Worm (Caenorhabditis elegans) whole organism, L4/young adult: ENCODE measurements around the gene gst-2.

Source experiments
- W03F9.2 ChIP-seq: fragments of 150-350 bp; optimal IDR thresholded peaks from 2 replicates; lab custom pipeline; 2014; ENCODE audit warnings: missing biosample characterization, missing genetic modification characterization
- dao-5 ChIP-seq: sonication (generic microtip); optimal IDR thresholded peaks from 2 replicates; lab custom pipeline; 2016; ENCODE audit warnings: missing genotype, missing genetic modification characterization, moderate library complexity, missing compliant biosample characterization
- him-1 ChIP-seq: sonication (generic microtip); optimal IDR thresholded peaks from 2 replicates; lab custom pipeline; 2016; ENCODE audit warnings: missing genotype, missing genetic modification reagents, missing genetic modification characterization, missing compliant biosample characterization

Gene gst-2

DNA sequence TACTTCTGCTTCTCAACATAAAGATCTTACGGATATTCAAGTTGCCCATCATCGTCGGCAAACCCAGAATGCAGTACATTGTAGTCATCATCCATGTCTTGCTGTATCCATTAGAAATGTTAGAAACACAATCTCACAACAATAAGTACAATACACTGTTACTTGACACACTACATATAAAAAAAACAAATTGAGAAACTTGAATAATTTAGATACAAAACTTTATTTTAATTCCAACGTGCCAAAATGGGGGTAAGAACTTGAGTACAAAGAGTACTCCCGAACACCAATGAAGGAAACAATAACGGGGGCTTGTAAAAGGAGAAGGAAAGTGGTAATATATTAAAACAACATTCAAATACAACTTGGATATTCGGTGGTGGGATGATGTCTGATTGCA, 15.3 kb downstream of the gst-2 start, which contains the start of gene ctf-18:
ctf-18 (minus strand) TSS at position 101 of the 400 bp plus-strand sequence.
- TF ChIP-seq dao-5 (tag; lab: Kevin White, UChicago) (no peak), W03F9.2 (tag; lab: Kevin White, UChicago) (no peak), him-1 (no peak)

DNA sequence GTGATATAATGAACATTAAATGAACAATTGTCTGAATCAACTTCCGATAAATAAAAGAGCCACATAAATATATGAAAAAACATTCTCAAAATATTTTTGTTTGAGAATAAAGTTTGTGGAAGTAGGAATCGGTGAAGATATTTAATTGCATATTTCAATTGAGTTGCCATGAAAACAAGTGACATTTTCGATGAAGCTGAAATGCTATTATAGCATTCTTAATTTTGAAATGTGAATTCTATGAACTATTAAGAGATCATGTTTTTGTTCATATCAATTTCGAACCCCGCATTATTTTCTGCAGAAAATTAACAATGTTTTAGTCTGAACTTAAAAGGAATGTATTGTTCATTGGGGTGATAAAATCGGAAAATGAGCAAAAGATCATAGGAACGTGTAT, 19.7 kb downstream of the gst-2 start, which contains the start of gene irld-21:
irld-21 (minus strand) TSS at position 101 of the 400 bp plus-strand sequence.
- TF ChIP-seq him-1: no peak
- no peak for TF ChIP-seq dao-5 (tag; lab: Kevin White, UChicago)
- no peak for TF ChIP-seq W03F9.2 (tag; lab: Kevin White, UChicago)

DNA sequence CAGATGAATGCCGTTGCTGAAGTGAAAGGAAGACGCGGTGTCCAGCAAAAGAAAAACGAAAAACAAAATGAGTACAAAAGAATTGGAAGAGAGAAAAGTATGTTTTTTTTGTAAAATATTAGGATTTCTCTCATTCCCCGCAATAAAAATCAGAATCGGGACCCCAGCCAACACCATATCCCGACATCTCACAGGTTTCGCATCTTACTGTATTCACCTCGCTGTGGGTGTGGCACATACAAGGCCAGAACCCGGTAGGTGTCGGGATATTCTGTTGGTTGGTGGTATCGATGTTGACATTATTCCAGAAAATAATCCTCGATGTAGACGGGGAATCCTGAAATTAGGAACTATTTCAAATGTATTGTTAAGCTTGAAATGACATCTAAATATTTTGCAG, 25.1 kb downstream of the gst-2 start:
- no peak for TF ChIP-seq W03F9.2 (tag; lab: Kevin White, UChicago)
- no peak for TF ChIP-seq him-1
- no peak for TF ChIP-seq dao-5 (tag; lab: Kevin White, UChicago)

DNA sequence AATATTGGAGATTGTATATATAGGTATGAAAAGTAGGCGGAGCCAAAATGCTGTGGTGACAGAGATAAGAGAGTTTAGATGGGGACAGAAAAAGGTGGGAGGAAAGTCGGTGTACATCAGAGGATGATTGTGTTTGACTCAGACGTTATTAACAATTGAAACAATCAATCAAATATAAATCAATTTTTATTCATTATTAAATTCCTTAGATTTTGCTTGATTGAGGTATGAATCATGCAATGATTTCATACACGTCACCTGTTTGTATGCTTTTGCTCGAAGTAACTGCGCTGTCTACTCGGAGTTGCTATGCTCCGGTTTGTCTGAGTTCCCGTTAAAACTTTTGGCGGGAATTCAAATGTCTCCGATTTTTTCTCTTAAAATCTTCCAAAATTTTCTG, 26.7 kb downstream of the gst-2 start, which contains the start of gene C04G2.10:
C04G2.10 (plus strand) TSS at position 301 of the 400 bp plus-strand sequence.
- TF ChIP-seq dao-5 (tag; lab: Kevin White, UChicago) (no peak), W03F9.2 (tag; lab: Kevin White, UChicago) (no peak), him-1 (no peak)

DNA sequence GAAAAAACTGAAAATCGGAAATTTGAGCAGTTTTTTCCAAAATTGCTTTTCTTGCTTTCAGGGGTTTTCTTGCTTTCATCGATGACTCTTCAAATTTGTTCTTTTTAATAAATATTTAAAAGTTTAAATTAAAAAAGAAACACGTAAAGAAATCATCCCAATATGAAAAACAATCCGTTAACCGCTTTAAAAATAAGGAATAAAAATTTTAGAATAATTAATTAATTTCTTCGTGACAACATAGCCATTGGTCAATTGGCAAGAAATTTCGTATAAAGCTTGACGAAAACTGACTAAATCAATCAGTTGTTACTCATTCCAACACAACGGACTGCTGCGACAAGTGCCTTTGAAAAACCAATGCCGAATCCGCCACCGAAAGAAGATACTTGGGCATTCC, 29.3 kb downstream of the gst-2 start, which contains the start of gene nsph-3.2:
nsph-3.2 (plus strand) TSS at position 301 of the 400 bp plus-strand sequence.
- TF ChIP-seq W03F9.2 (tag; lab: Kevin White, UChicago) (no peak), him-1 (no peak), dao-5 (tag; lab: Kevin White, UChicago) (no peak)

DNA sequence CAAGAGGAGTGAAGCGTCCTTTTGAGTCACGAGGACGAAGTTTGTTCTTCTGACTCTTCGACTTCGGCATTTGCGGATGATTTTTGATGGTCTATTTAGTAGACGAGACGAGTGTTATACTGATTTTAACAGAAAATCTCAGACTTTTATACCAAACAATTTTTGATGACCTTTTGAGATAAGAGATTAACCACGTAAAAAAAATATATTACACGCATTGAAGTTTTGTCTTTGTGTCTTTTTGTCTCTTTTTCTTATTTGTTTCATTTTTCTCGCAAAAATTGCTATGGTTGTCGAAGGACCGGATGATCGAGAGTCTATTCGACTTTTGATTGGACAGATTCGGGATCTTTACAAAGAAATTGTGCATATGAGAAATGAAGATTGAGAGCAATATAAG, 30.4 kb downstream of the gst-2 start, which contains the start of gene spch-1:
spch-1 (minus strand) TSS at position 101 of the 400 bp plus-strand sequence.
- no peak for TF ChIP-seq dao-5 (tag; lab: Kevin White, UChicago)
- TF ChIP-seq W03F9.2 (tag; lab: Kevin White, UChicago): no peak
- no peak for TF ChIP-seq him-1

DNA sequence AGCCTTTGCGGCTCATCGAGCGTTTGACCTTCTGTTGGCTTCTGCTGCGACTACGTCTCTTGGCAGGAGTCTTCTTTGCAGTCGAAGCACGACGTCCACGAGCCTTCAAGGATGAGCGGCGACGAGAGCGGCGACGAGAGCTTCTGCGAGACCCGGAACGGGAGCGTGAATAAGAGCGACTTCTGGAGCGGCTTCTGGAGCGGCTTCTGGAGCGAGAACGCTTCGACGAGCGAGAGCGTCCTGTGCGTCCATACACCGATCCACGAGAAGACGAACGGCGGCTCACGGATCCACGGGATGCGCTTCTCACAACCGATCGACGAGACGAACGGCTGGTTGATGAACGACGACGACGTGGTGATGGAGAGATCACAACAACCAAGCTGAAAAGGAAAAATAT, 31.0 kb downstream of the gst-2 start:
- TF ChIP-seq him-1 (no peak), W03F9.2 (tag; lab: Kevin White, UChicago) (no peak), dao-5 (tag; lab: Kevin White, UChicago) (no peak)

DNA sequence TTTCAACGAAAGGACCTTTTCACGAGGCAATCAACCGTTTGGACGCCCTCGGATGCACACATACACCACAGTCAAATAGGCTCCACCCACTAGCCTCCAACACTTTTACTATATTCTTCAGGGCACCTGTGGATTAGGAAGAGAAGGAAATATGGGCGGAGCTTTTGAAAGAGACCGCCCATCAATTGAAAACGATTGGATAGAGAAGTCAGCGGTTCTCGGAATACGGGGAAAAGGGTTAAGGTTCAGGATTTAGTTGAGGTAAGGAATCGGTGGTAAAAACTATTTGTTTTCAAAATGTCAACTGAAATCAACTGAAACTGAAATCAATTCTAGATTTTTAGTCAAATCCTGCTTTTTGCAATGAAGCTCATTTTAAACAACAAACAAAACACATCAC, 31.4 kb downstream of the gst-2 start, which contains the start of gene egl-38:
egl-38 (minus strand) TSS at position 101 of the 400 bp plus-strand sequence.
- no peak for TF ChIP-seq W03F9.2 (tag; lab: Kevin White, UChicago)
- no peak for TF ChIP-seq dao-5 (tag; lab: Kevin White, UChicago)
- TF ChIP-seq him-1: no peak

DNA sequence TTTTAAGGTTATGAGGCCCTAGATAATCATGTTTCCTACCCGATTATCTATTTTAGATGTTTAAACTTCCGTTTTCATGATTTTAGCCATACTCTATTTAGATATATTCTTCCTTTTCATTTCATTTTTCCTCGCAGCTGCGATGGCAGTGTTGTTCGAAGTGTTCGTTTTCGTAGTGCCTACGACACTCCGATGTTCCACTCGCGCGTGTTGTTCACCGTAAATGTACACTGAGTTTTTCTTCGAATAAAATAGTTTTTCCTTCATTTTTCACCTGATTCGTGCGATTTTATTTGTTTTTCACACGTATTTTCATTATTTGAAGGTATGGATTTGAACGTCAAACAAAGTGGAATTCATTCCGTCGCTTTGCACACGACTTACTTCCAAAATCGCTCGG, 45.0 kb downstream of the gst-2 start, which contains the start of gene dis-3:
dis-3 (plus strand) TSS at position 322 of the 400 bp plus-strand sequence.
- no peak for TF ChIP-seq W03F9.2 (tag; lab: Kevin White, UChicago)
- no peak for TF ChIP-seq him-1
- no peak for TF ChIP-seq dao-5 (tag; lab: Kevin White, UChicago)

DNA sequence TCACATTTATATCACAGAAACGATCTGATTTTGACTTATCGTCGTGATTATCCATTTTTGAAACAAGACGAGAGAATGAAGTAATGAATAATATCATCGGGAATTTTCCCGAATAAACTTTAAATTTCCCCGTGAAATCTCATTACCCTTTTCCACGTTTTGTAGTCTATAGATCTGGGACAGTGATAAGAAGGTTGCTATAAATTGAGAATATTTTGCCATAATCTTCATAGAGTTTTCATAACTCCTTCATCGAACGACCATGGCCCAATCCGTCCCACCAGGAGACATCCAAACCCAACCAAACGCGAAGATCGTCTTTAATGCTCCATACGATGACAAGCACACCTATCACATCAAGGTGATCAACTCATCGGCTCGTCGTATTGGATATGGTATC, 46.7 kb downstream of the gst-2 start, which contains the start of the genes C04G2.5 and msp-36:
C04G2.5 (minus strand) TSS at position 101 of the 400 bp plus-strand sequence.
msp-36 (plus strand) TSS at position 263 of the 400 bp plus-strand sequence.
- TF ChIP-seq dao-5 (tag; lab: Kevin White, UChicago): no peak

DNA sequence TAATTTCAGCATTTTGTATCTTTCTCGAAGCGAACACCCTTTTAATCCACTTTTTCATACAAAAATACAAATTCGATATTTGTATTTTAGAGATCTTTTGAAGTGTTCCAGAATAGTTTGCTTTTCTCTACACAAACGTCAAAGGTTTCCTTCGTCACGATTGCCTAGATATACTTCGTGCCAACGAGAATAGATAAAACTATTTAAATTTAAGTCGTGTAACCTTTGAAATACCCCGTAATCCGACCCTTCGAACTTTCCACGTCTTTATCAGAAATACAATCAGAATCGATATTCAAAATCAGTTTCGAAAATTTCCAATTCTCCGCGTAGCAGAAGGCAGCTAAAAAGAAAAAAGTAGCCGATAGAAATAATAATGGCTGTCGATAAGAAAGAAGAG, 51.5 kb downstream of the gst-2 start, which contains the start of gene ttbk-5:
ttbk-5 (plus strand) TSS at position 301 of the 400 bp plus-strand sequence.
- TF ChIP-seq W03F9.2 (tag; lab: Kevin White, UChicago): no peak
- no peak for TF ChIP-seq him-1
- no peak for TF ChIP-seq dao-5 (tag; lab: Kevin White, UChicago)
